Worm (Caenorhabditis elegans) whole organism, L1 larva: ENCODE data around the gene dhhc-8.

Experiments
- C16A3.4 ChIP-seq: fragments of 150-350 bp; optimal IDR thresholded peaks from 2 replicates; lab custom pipeline; 2014; ENCODE audit warnings: missing biosample characterization, missing genetic modification characterization
- alr-1 ChIP-seq: fragments of 200-800 bp; sonication (Bioruptor generic); optimal IDR thresholded peaks from 2 replicates; lab custom pipeline; 2018; ENCODE audit warnings: borderline replicate concordance, mild to moderate bottlenecking, missing genetic modification characterization, missing compliant biosample characterization
- aly-2 ChIP-seq: fragments of 150-350 bp; optimal IDR thresholded peaks from 2 replicates; lab custom pipeline; 2014; ENCODE audit warnings: missing biosample characterization, missing genetic modification characterization
- ama-1 ChIP-seq: fragments of 150-350 bp; optimal IDR thresholded peaks from 2 replicates; lab custom pipeline; 2014
- blmp-1 ChIP-seq: fragments of 150-350 bp; optimal IDR thresholded peaks from 2 replicates; lab custom pipeline; 2014; ENCODE audit warnings: missing biosample characterization, missing genetic modification characterization
- ceh-63 ChIP-seq: fragments of 200-800 bp; sonication (Bioruptor generic); optimal IDR thresholded peaks from 2 replicates; lab custom pipeline; 2018; ENCODE audit warnings: mild to moderate bottlenecking, missing genetic modification characterization, missing compliant biosample characterization
- ceh-88 ChIP-seq: fragments of 200-800 bp; sonication (Bioruptor generic); IDR thresholded peaks from 2 replicates; pipeline ENCODE4 v1.3.6; 2022; ENCODE audit warnings: missing genetic modification characterization, missing compliant biosample characterization
- ces-1 ChIP-seq: fragments of 150-350 bp; optimal IDR thresholded peaks from 2 replicates; lab custom pipeline; 2014; ENCODE audit warnings: missing biosample characterization, missing genetic modification reagents, missing genetic modification characterization
- dpl-1 ChIP-seq, 3 experiments: fragments of 150-350 bp in 2 of 3; sonication (generic microtip) in 1 of 3; optimal IDR thresholded peaks; 2 replicates each; lab custom pipeline; 2014 to 2017; ENCODE audit warnings: missing biosample characterization in 3 of 3, missing genetic modification characterization in 3 of 3, missing genetic modification reagents in 3 of 3
- dsc-1 ChIP-seq: sonication (generic microtip); optimal IDR thresholded peaks from 2 replicates; lab custom pipeline; 2016; ENCODE audit warnings: mild to moderate bottlenecking, missing genetic modification characterization, missing compliant biosample characterization
- efl-1 ChIP-seq, 4 experiments: fragments of 150-350 bp; optimal IDR thresholded peaks in 3 of 4; peaks in 1 of 4; 1 replicate in 1 of 4; 2 replicates in 3 of 4; lab custom pipeline; 2014; ENCODE audit warnings: missing biosample characterization in 2 of 4, missing genetic modification characterization in 2 of 4, missing genetic modification reagents in 2 of 4
- fkh-10 ChIP-seq: sonication (generic microtip); optimal IDR thresholded peaks from 2 replicates; lab custom pipeline; 2017; ENCODE audit warnings: missing biosample characterization, missing genetic modification reagents, missing genetic modification characterization
- fkh-4 ChIP-seq: sonication (generic microtip); optimal IDR thresholded peaks from 2 replicates; lab custom pipeline; 2016; ENCODE audit warnings: missing compliant biosample characterization, missing genetic modification characterization, borderline replicate concordance
- fkh-8 ChIP-seq: sonication (generic microtip); optimal IDR thresholded peaks from 2 replicates; lab custom pipeline; 2016; ENCODE audit warnings: mild to moderate bottlenecking, missing genetic modification characterization, missing compliant biosample characterization
- fos-1 ChIP-seq: fragments of 150-350 bp; optimal IDR thresholded peaks from 2 replicates; lab custom pipeline; 2014; ENCODE audit warnings: missing biosample characterization, missing genetic modification characterization
- hlh-4 ChIP-seq: sonication (generic microtip); optimal IDR thresholded peaks from 2 replicates; lab custom pipeline; 2016; ENCODE audit warnings: mild to moderate bottlenecking, missing genetic modification characterization, missing compliant biosample characterization
- hpl-2 ChIP-seq: fragments of 150-350 bp; optimal IDR thresholded peaks from 2 replicates; lab custom pipeline; 2014; ENCODE audit warnings: missing biosample characterization, missing genetic modification reagents, missing genetic modification characterization
- irx-1 ChIP-seq: sonication (generic microtip); optimal IDR thresholded peaks from 2 replicates; lab custom pipeline; 2016; ENCODE audit warnings: missing genetic modification characterization, missing compliant biosample characterization
- isw-1 ChIP-seq: fragments of 200-800 bp; sonication (Bioruptor generic); IDR thresholded peaks from 2 replicates; pipeline ENCODE4 v1.3.6; 2022; ENCODE audit warnings: missing genetic modification characterization, missing compliant biosample characterization
- jun-1 ChIP-seq: fragments of 150-350 bp; optimal IDR thresholded peaks from 2 replicates; lab custom pipeline; 2014; ENCODE audit warnings: missing biosample characterization, missing genetic modification reagents, missing genetic modification characterization
- lin-13 ChIP-seq: fragments of 150-350 bp; optimal IDR thresholded peaks from 2 replicates; lab custom pipeline; 2014; ENCODE audit warnings: missing biosample characterization, missing genetic modification reagents, missing genetic modification characterization
- lin-15B ChIP-seq: fragments of 150-350 bp; sonication (generic microtip); optimal IDR thresholded peaks from 3 replicates; lab custom pipeline; 2014; ENCODE audit warnings: missing biosample characterization, missing genetic modification characterization
- lin-35 ChIP-seq, 2 experiments: fragments of 150-350 bp; optimal IDR thresholded peaks; 2 replicates each; lab custom pipeline; 2014; ENCODE audit warnings: missing biosample characterization in 2 of 2, missing genetic modification characterization in 2 of 2, missing genetic modification reagents in 2 of 2
- lin-39 ChIP-seq: fragments of 150-350 bp; optimal IDR thresholded peaks from 2 replicates; lab custom pipeline; 2014; ENCODE audit warnings: missing biosample characterization, missing genetic modification reagents, missing genetic modification characterization
- lsy-2 ChIP-seq, 2 experiments: fragments of 150-350 bp; optimal IDR thresholded peaks; 2 replicates each; lab custom pipeline; 2014; ENCODE audit warnings: missing biosample characterization in 2 of 2, missing genetic modification characterization in 2 of 2
- mab-9 ChIP-seq: fragments of 200-800 bp; sonication (Bioruptor generic); IDR thresholded peaks from 2 replicates; pipeline ENCODE4 v1.3.6; 2022; ENCODE audit warnings: missing genetic modification reagents, missing genetic modification characterization, missing compliant biosample characterization
- mdl-1 ChIP-seq, 2 experiments: fragments of 150-350 bp; optimal IDR thresholded peaks; 2 replicates each; lab custom pipeline; 2014 to 2017; ENCODE audit warnings: missing biosample characterization in 2 of 2, missing genetic modification characterization in 2 of 2, inconsistent platforms in 1 of 2
- nhr-11 ChIP-seq: fragments of 150-350 bp; optimal IDR thresholded peaks from 2 replicates; lab custom pipeline; 2014; ENCODE audit warnings: missing biosample characterization, missing genetic modification characterization
- nhr-12 ChIP-seq: sonication (generic microtip); optimal IDR thresholded peaks from 2 replicates; lab custom pipeline; 2017; ENCODE audit warnings: missing biosample characterization, missing genetic modification characterization
- nhr-237 ChIP-seq: fragments of 150-350 bp; optimal IDR thresholded peaks from 2 replicates; lab custom pipeline; 2014; ENCODE audit warnings: missing biosample characterization, missing genetic modification characterization
- nhr-28 ChIP-seq: fragments of 150-350 bp; optimal IDR thresholded peaks from 2 replicates; lab custom pipeline; 2014; ENCODE audit warnings: missing biosample characterization, missing genetic modification characterization
- nhr-76 ChIP-seq: sonication (generic microtip); optimal IDR thresholded peaks from 2 replicates; lab custom pipeline; 2017; ENCODE audit warnings: missing biosample characterization, missing genetic modification characterization
- nhr-77 ChIP-seq: fragments of 150-350 bp; optimal IDR thresholded peaks from 2 replicates; lab custom pipeline; 2014; ENCODE audit warnings: missing biosample characterization, missing genetic modification characterization
- nhr-84 ChIP-seq: sonication (generic microtip); optimal IDR thresholded peaks from 2 replicates; lab custom pipeline; 2017; ENCODE audit warnings: missing biosample characterization, missing genetic modification characterization
- nhr-85 ChIP-seq: sonication (generic microtip); peaks from one replicate; lab custom pipeline; 2016; ENCODE audit warnings: missing genetic modification characterization, inconsistent platforms, missing compliant biosample characterization
- nhr-90 ChIP-seq: sonication (generic microtip); optimal IDR thresholded peaks from 2 replicates; lab custom pipeline; 2016; ENCODE audit warnings: mild to moderate bottlenecking, missing genetic modification characterization, missing compliant biosample characterization; ENCODE audit not compliant: poor library complexity
- pax-3 ChIP-seq: fragments of 200-800 bp; sonication (Bioruptor generic); optimal IDR thresholded peaks from 2 replicates; lab custom pipeline; 2018; ENCODE audit warnings: mild to moderate bottlenecking, missing genetic modification characterization, moderate library complexity, missing compliant biosample characterization
- pqm-1 ChIP-seq: sonication (generic microtip); optimal IDR thresholded peaks from 3 replicates; lab custom pipeline; 2017; ENCODE audit warnings: missing biosample characterization, missing genetic modification characterization
- skn-1 ChIP-seq: fragments of 150-350 bp; optimal IDR thresholded peaks from 2 replicates; lab custom pipeline; 2014; ENCODE audit warnings: missing biosample characterization, missing genetic modification characterization
- snpc-4 ChIP-seq: fragments of 150-350 bp; optimal IDR thresholded peaks from 2 replicates; lab custom pipeline; 2014; ENCODE audit warnings: missing biosample characterization, missing genetic modification characterization
- snu-23 ChIP-seq: sonication (generic microtip); optimal IDR thresholded peaks from 2 replicates; lab custom pipeline; 2016; ENCODE audit warnings: missing genetic modification characterization, missing compliant biosample characterization
- sox-4 ChIP-seq: sonication (generic microtip); optimal IDR thresholded peaks from 2 replicates; lab custom pipeline; 2016; ENCODE audit warnings: missing genetic modification characterization, missing compliant biosample characterization
- sptf-1 ChIP-seq: fragments of 150-350 bp; optimal IDR thresholded peaks from 2 replicates; lab custom pipeline; 2014; ENCODE audit warnings: missing biosample characterization, missing genetic modification characterization
- sup-37 ChIP-seq: fragments of 200-800 bp; sonication (Bioruptor generic); optimal IDR thresholded peaks from 2 replicates; lab custom pipeline; 2018; ENCODE audit warnings: mild to moderate bottlenecking, missing genetic modification characterization, missing compliant biosample characterization
- swsn-7 ChIP-seq: sonication (generic microtip); optimal IDR thresholded peaks from 2 replicates; lab custom pipeline; 2016; ENCODE audit warnings: missing genetic modification characterization, missing compliant biosample characterization
- tlp-1 ChIP-seq: fragments of 150-350 bp; optimal IDR thresholded peaks from 2 replicates; lab custom pipeline; 2014; ENCODE audit warnings: missing biosample characterization, missing genetic modification characterization
- unc-130 ChIP-seq: fragments of 150-350 bp; optimal IDR thresholded peaks from 2 replicates; lab custom pipeline; 2017; ENCODE audit warnings: missing biosample characterization, missing genetic modification characterization, inconsistent platforms
- unc-30 ChIP-seq: sonication (generic microtip); optimal IDR thresholded peaks from 2 replicates; lab custom pipeline; 2017; ENCODE audit warnings: missing biosample characterization, missing genetic modification characterization
- unc-86 ChIP-seq: sonication (generic microtip); optimal IDR thresholded peaks from 2 replicates; lab custom pipeline; 2016; ENCODE audit warnings: missing genetic modification characterization, missing compliant biosample characterization
- unc-98 ChIP-seq: fragments of 200-800 bp; sonication (Bioruptor generic); IDR thresholded peaks from 2 replicates; pipeline ENCODE4 v1.3.6; 2022; ENCODE audit warnings: missing genetic modification characterization, missing compliant biosample characterization
- xbp-1 ChIP-seq: sonication (generic microtip); optimal IDR thresholded peaks from 2 replicates; lab custom pipeline; 2016; ENCODE audit warnings: missing genetic modification characterization, missing compliant biosample characterization
- zag-1 ChIP-seq: fragments of 150-350 bp; optimal IDR thresholded peaks from 2 replicates; lab custom pipeline; 2014; ENCODE audit warnings: missing biosample characterization, missing genetic modification characterization
- zip-4 ChIP-seq: fragments of 200-800 bp; sonication (Bioruptor generic); optimal IDR thresholded peaks from 2 replicates; lab custom pipeline; 2018; ENCODE audit warnings: mild to moderate bottlenecking, missing genetic modification characterization, moderate library complexity, missing compliant biosample characterization
- ztf-4 ChIP-seq: fragments of 150-350 bp; optimal IDR thresholded peaks from 2 replicates; lab custom pipeline; 2014; ENCODE audit warnings: missing biosample characterization, missing genetic modification characterization

The dhhc-8 gene

ce11 chrIII:13070548-13071050 lies 36.8 kb upstream of the dhhc-8 start, which contains the start of gene Y39E4B.6:
Gene Y39E4B.6 (plus strand): TSS chrIII:13070756.
- peak; percentile 84 to 87 for TF ChIP-seq efl-1 (optimal IDR thresholded peaks at IDR 0.05; lab: Kevin White, UChicago)
- peak; percentile 69 to 97 for TF ChIP-seq efl-1 (GFP tag; optimal IDR thresholded peaks at IDR 0.05 in 1 of 2; lab: Kevin White, UChicago)
- peak; percentile 77 to 81 (median 79) for TF ChIP-seq dpl-1 (GFP tag; optimal IDR thresholded peaks at IDR 0.05; lab: Kevin White, UChicago)
- no peak for TF ChIP-seq alr-1 (tag; lab: Kevin White, UChicago)
- peak; percentile 85 to 92 for TF ChIP-seq lin-35 (GFP tag; optimal IDR thresholded peaks at IDR 0.05; lab: Kevin White, UChicago)
- peak; percentile 96 for TF ChIP-seq isw-1 (GFP tag; lab: Robert Waterston, UW)
- TF ChIP-seq xbp-1 (tag; lab: Kevin White, UChicago), result peak; percentile 97
- peak; percentile 99 for TF ChIP-seq snu-23 (GFP tag; lab: Kevin White, UChicago)
- TF ChIP-seq mdl-1 (tag; optimal IDR thresholded peaks at IDR 0.05; lab: Kevin White, UChicago), result peak in 1 of 2 experiments; percentile 88
- TF ChIP-seq hpl-2 (GFP tag; lab: Kevin White, UChicago), result peak; percentile 90
- peak; percentile 73 for TF ChIP-seq nhr-76
- TF ChIP-seq unc-98, result peak; percentile 83
- peak; percentile 80 for TF ChIP-seq skn-1
- peak; percentile 95 for TF ChIP-seq fos-1
- peak; percentile 99 for TF ChIP-seq unc-86 (tag; lab: Kevin White, UChicago)
- TF ChIP-seq lin-13 (GFP tag; lab: Kevin White, UChicago), result peak; percentile 96
- no peak for TF ChIP-seq sptf-1 (tag; lab: Kevin White, UChicago)
- TF ChIP-seq lin-39 (tag; lab: Kevin White, UChicago), result peak; percentile 82
- peak; percentile 80 for TF ChIP-seq lin-15B (tag; lab: Kevin White, UChicago)
- TF ChIP-seq tlp-1 (tag; lab: Kevin White, UChicago), result no peak
- peak; percentile 81 for TF ChIP-seq snpc-4 (tag; lab: Kevin White, UChicago)
- peak; percentile 97 for TF ChIP-seq C16A3.4
- peak; percentile 98 for TF ChIP-seq nhr-77
- peak; percentile 78 for TF ChIP-seq nhr-11 (tag; lab: Kevin White, UChicago)
- TF ChIP-seq unc-30 (tag; lab: Kevin White, UChicago), result no peak
- peak; percentile 68 for TF ChIP-seq fkh-4 (tag; lab: Kevin White, UChicago)
- TF ChIP-seq jun-1 (tag; lab: Kevin White, UChicago), result peak; percentile 97
- TF ChIP-seq dsc-1 (tag; lab: Kevin White, UChicago), result peak; percentile 95
- TF ChIP-seq ztf-4 (tag; lab: Kevin White, UChicago), result peak; percentile 84
- TF ChIP-seq hlh-4 (tag; lab: Kevin White, UChicago), result no peak
- peak; percentile 82 for TF ChIP-seq nhr-237 (tag; lab: Kevin White, UChicago)
- peak; percentile 96 for TF ChIP-seq nhr-90 (tag; lab: Kevin White, UChicago)
- peak; percentile 86 for TF ChIP-seq aly-2 (tag; lab: Kevin White, UChicago)
- TF ChIP-seq pqm-1 (tag; lab: Kevin White, UChicago), result peak; percentile 54
- peak; percentile 92 to 96 for TF ChIP-seq lsy-2 (tag; optimal IDR thresholded peaks at IDR 0.05; lab: Kevin White, UChicago)
- TF ChIP-seq zip-4 (GFP tag; lab: Kevin White, UChicago), result peak; percentile 92
- peak; percentile 100 for TF ChIP-seq fkh-8 (tag; lab: Kevin White, UChicago)
- TF ChIP-seq ceh-88 (GFP tag; lab: Robert Waterston, UW), result peak; percentile 98
- peak; percentile 92 for TF ChIP-seq sup-37
- peak; percentile 98 for TF ChIP-seq pax-3 (tag; lab: Kevin White, UChicago)
- TF ChIP-seq zag-1 (tag; lab: Kevin White, UChicago), result peak; percentile 76
- TF ChIP-seq irx-1 (tag; lab: Kevin White, UChicago), result peak; percentile 94
- TF ChIP-seq nhr-12 (tag; lab: Kevin White, UChicago), result no peak
- TF ChIP-seq ama-1 (lab: Kevin White, UChicago), result peak; percentile 96
- TF ChIP-seq nhr-84, result no peak
- peak; percentile 94 for TF ChIP-seq mab-9 (GFP tag; lab: Robert Waterston, UW)
- TF ChIP-seq swsn-7 (tag; lab: Kevin White, UChicago), result peak; percentile 99
- peak; percentile 99 for TF ChIP-seq nhr-85 (tag; lab: Kevin White, UChicago)
- TF ChIP-seq nhr-28 (tag; lab: Kevin White, UChicago), result no peak
- peak; percentile 34 for TF ChIP-seq unc-130 (tag; lab: Kevin White, UChicago)
- peak; percentile 98 for TF ChIP-seq fkh-10
- TF ChIP-seq ceh-63, result peak; percentile 63
- TF ChIP-seq ces-1 (GFP tag; lab: Kevin White, UChicago), result peak; percentile 28
- peak; percentile 72 for TF ChIP-seq blmp-1 (tag; lab: Kevin White, UChicago)
- peak; percentile 88 for TF ChIP-seq sox-4
